Fruit fly (Drosophila melanogaster) whole organism, embryonic: ENCODE data around the gene CG32036.

ENCODE experiments used
- Antp ChIP-seq: fragments of 200-800 bp; sonication (Bioruptor generic); optimal IDR thresholded peaks from 3 replicates; lab custom pipeline; 2016; ENCODE audit warnings: missing biosample characterization, missing genetic modification characterization
- Bgb ChIP-seq: fragments of 200-800 bp; sonication (Bioruptor generic); IDR thresholded peaks from 2 replicates; pipeline ENCODE4 v1.3.6; 2022; ENCODE audit warnings: missing biosample characterization, missing genetic modification characterization; ENCODE audit not compliant: partially characterized antibody
- CG10274 ChIP-seq: fragments of 200-800 bp; sonication (Bioruptor generic); optimal IDR thresholded peaks from 3 replicates; lab custom pipeline; 2017; ENCODE audit warnings: missing biosample characterization, mild to moderate bottlenecking, missing genetic modification characterization
- CG11093 ChIP-seq: fragments of 200-800 bp; sonication (Bioruptor generic); IDR thresholded peaks from 3 replicates; pipeline ENCODE4 v1.3.6; 2022; ENCODE audit warnings: missing biosample characterization, missing genetic modification characterization
- CG12104 ChIP-seq: fragments of 200-800 bp; sonication (Bioruptor generic); optimal IDR thresholded peaks from 3 replicates; lab custom pipeline; 2016; ENCODE audit warnings: missing biosample characterization, missing genetic modification characterization
- CG12744 ChIP-seq: fragments of 200-800 bp; sonication (Bioruptor generic); optimal IDR thresholded peaks from 2 replicates; lab custom pipeline; 2016; ENCODE audit warnings: missing biosample characterization, missing genetic modification characterization
- CG13296 ChIP-seq: fragments of 200-800 bp; sonication (Bioruptor generic); optimal IDR thresholded peaks from 3 replicates; lab custom pipeline; 2018; ENCODE audit warnings: missing biosample characterization, mild to moderate bottlenecking, missing genetic modification characterization
- CG13894 ChIP-seq: fragments of 200-800 bp; sonication (Bioruptor generic); optimal IDR thresholded peaks from 3 replicates; lab custom pipeline; 2018; ENCODE audit warnings: missing biosample characterization, mild to moderate bottlenecking, missing genetic modification characterization, moderate library complexity
- CG17612 ChIP-seq: fragments of 200-800 bp; sonication (Bioruptor generic); IDR thresholded peaks from 2 replicates; pipeline ENCODE4 v1.3.6; 2022; ENCODE audit warnings: missing biosample characterization, missing genetic modification characterization
- CG17829 ChIP-seq: fragments of 200-800 bp; optimal IDR thresholded peaks from 2 replicates; lab custom pipeline; 2019; ENCODE audit warnings: missing biosample characterization, mild to moderate bottlenecking, missing genetic modification characterization, moderate library complexity
- CG2678 ChIP-seq: fragments of 200-800 bp; sonication (Bioruptor generic); optimal IDR thresholded peaks from 3 replicates; lab custom pipeline; 2019; ENCODE audit warnings: missing biosample characterization, mild to moderate bottlenecking, missing genetic modification characterization, moderate library complexity
- CG31224 ChIP-seq: fragments of 200-800 bp; sonication (Bioruptor generic); IDR thresholded peaks from 2 replicates; pipeline ENCODE4 v1.3.6; 2022; ENCODE audit warnings: missing biosample characterization, missing genetic modification characterization
- CG3281 ChIP-seq: fragments of 200-800 bp; sonication (Bioruptor generic); optimal IDR thresholded peaks from 3 replicates; lab custom pipeline; 2017; ENCODE audit warnings: missing biosample characterization, mild to moderate bottlenecking, missing genetic modification characterization
- CG4282 ChIP-seq: fragments of 200-800 bp; sonication (Bioruptor generic); optimal IDR thresholded peaks from 2 replicates; lab custom pipeline; 2016; ENCODE audit warnings: missing biosample characterization, missing genetic modification characterization
- CG43689 ChIP-seq: fragments of 200-800 bp; sonication (Bioruptor generic); IDR thresholded peaks from 2 replicates; pipeline ENCODE4 v1.3.6; 2022; ENCODE audit warnings: missing biosample characterization, missing genetic modification characterization
- CG4424 ChIP-seq: fragments of 200-800 bp; sonication (Bioruptor generic); optimal IDR thresholded peaks from 3 replicates; lab custom pipeline; 2016; ENCODE audit warnings: missing biosample characterization, missing genetic modification characterization
- CG6254 ChIP-seq: fragments of 200-800 bp; sonication (Bioruptor generic); optimal IDR thresholded peaks from 3 replicates; lab custom pipeline; 2017; ENCODE audit warnings: mild to moderate bottlenecking, missing biosample characterization, missing genetic modification reagents, missing genetic modification characterization
- CG6813 ChIP-seq: fragments of 200-800 bp; sonication (Bioruptor generic); optimal IDR thresholded peaks from 2 replicates; lab custom pipeline; 2017; ENCODE audit warnings: missing biosample characterization, missing genetic modification characterization, mild to moderate bottlenecking, moderate library complexity, missing genetic modification reagents
- CG8359 ChIP-seq: fragments of 200-800 bp; sonication (Bioruptor generic); optimal IDR thresholded peaks from 2 replicates; lab custom pipeline; 2017; ENCODE audit warnings: missing biosample characterization, mild to moderate bottlenecking, missing genetic modification characterization, borderline replicate concordance
- CG9797 ChIP-seq: fragments of 200-800 bp; sonication (Bioruptor generic); optimal IDR thresholded peaks from 3 replicates; lab custom pipeline; 2018; ENCODE audit warnings: missing biosample characterization, mild to moderate bottlenecking, missing genetic modification characterization
- Dref ChIP-seq: fragments of 200-800 bp; sonication (Bioruptor generic); IDR thresholded peaks from 2 replicates; pipeline ENCODE4 v1.3.6; 2022; ENCODE audit warnings: missing biosample characterization, missing genetic modification characterization
- ERR ChIP-seq: fragments of 200-800 bp; sonication (Bioruptor generic); optimal IDR thresholded peaks from 2 replicates; lab custom pipeline; 2016; ENCODE audit warnings: missing biosample characterization, missing genetic modification characterization
- GATAe ChIP-seq: fragments of 200-800 bp; sonication (Bioruptor generic); conservative IDR thresholded peaks from 2 replicates; pipeline ENCODE4 v1.3.6; 2022; ENCODE audit warnings: missing biosample characterization, missing genetic modification characterization
- Hey ChIP-seq: fragments of 200-800 bp; sonication (Bioruptor generic); optimal IDR thresholded peaks from 3 replicates; lab custom pipeline; 2018; ENCODE audit warnings: missing biosample characterization, mild to moderate bottlenecking, missing genetic modification characterization
- MESR4 ChIP-seq: fragments of 200-800 bp; sonication (Bioruptor generic); optimal IDR thresholded peaks from 2 replicates; lab custom pipeline; 2018; ENCODE audit warnings: missing biosample characterization, mild to moderate bottlenecking, missing genetic modification characterization, moderate library complexity
- Max ChIP-seq: fragments of 200-800 bp; sonication (Bioruptor generic); optimal IDR thresholded peaks from 2 replicates; lab custom pipeline; 2016; ENCODE audit warnings: missing biosample characterization, mild to moderate bottlenecking, missing genetic modification characterization
- Nf-YA ChIP-seq: fragments of 200-800 bp; sonication (Bioruptor generic); IDR thresholded peaks from 2 replicates; pipeline ENCODE4 v1.3.6; 2022; ENCODE audit warnings: missing biosample characterization, missing genetic modification characterization
- Ptx1 ChIP-seq: fragments of 200-800 bp; sonication (Bioruptor generic); IDR thresholded peaks from 2 replicates; pipeline ENCODE4 v1.3.6; 2022; ENCODE audit warnings: missing biosample characterization, missing genetic modification characterization
- Rfx ChIP-seq: fragments of 200-800 bp; sonication (Bioruptor generic); IDR thresholded peaks from 2 replicates; pipeline ENCODE4 v1.3.6; 2022; ENCODE audit warnings: missing biosample characterization, missing genetic modification characterization
- TFAM ChIP-seq: fragments of 200-800 bp; sonication (Bioruptor generic); optimal IDR thresholded peaks from 2 replicates; lab custom pipeline; 2017; ENCODE audit warnings: missing biosample characterization, missing genetic modification characterization, inconsistent platforms
- ato ChIP-seq: fragments of 200-800 bp; sonication (Bioruptor generic); IDR thresholded peaks from 2 replicates; pipeline ENCODE4 v1.3.6; 2022; ENCODE audit warnings: missing biosample characterization, missing genetic modification characterization; ENCODE audit not compliant: partially characterized antibody
- bsh ChIP-seq, 2 experiments: fragments of 200-800 bp; sonication (Bioruptor generic); optimal IDR thresholded peaks; 2 replicates each; lab custom pipeline; 2017 to 2018; ENCODE audit warnings: mild to moderate bottlenecking in 2 of 2, missing biosample characterization in 2 of 2, missing genetic modification characterization in 2 of 2, moderate library complexity in 1 of 2
- chif ChIP-seq, 2 experiments: fragments of 200-800 bp; sonication (Bioruptor generic); optimal IDR thresholded peaks; 3 replicates each; lab custom pipeline; 2016; ENCODE audit warnings: missing biosample characterization in 2 of 2, missing genetic modification characterization in 2 of 2
- esg ChIP-seq: fragments of 200-800 bp; sonication (Bioruptor generic); conservative IDR thresholded peaks from 2 replicates; pipeline ENCODE4 v1.3.6; 2022; ENCODE audit warnings: missing biosample characterization, missing genetic modification characterization
- gem ChIP-seq: fragments of 200-800 bp; sonication (Bioruptor generic); optimal IDR thresholded peaks from 2 replicates; lab custom pipeline; 2019; ENCODE audit warnings: missing biosample characterization, mild to moderate bottlenecking, missing genetic modification characterization, moderate library complexity
- kay ChIP-seq: fragments of 200-800 bp; sonication (Bioruptor generic); optimal IDR thresholded peaks from 2 replicates; lab custom pipeline; 2016; ENCODE audit warnings: missing biosample characterization, missing genetic modification characterization
- klu ChIP-seq: fragments of 200-800 bp; sonication (Bioruptor generic); IDR thresholded peaks from 2 replicates; pipeline ENCODE4 v1.3.6; 2022; ENCODE audit warnings: missing biosample characterization, missing genetic modification characterization
- lmd ChIP-seq: fragments of 200-800 bp; sonication (Bioruptor generic); IDR thresholded peaks from 2 replicates; pipeline ENCODE4 v1.3.6; 2022; ENCODE audit warnings: missing biosample characterization, missing genetic modification characterization
- nau ChIP-seq: fragments of 200-800 bp; sonication (Bioruptor generic); optimal IDR thresholded peaks from 3 replicates; lab custom pipeline; 2017; ENCODE audit warnings: missing biosample characterization, mild to moderate bottlenecking, missing genetic modification characterization, missing genetic modification reagents
- nerfin-2 ChIP-seq: fragments of 200-800 bp; sonication (Bioruptor generic); IDR thresholded peaks from 2 replicates; pipeline ENCODE4 v1.3.6; 2022; ENCODE audit warnings: missing biosample characterization, missing genetic modification characterization; ENCODE audit not compliant: partially characterized antibody
- nmo ChIP-seq: fragments of 200-800 bp; sonication (Bioruptor generic); optimal IDR thresholded peaks from 2 replicates; lab custom pipeline; 2018; ENCODE audit warnings: missing biosample characterization, mild to moderate bottlenecking, missing genetic modification characterization, moderate library complexity
- onecut ChIP-seq: fragments of 200-800 bp; sonication (Bioruptor generic); IDR thresholded peaks from 2 replicates; pipeline ENCODE4 v1.3.6; 2022; ENCODE audit warnings: missing biosample characterization, missing genetic modification characterization
- peb ChIP-seq: fragments of 200-800 bp; sonication (Bioruptor generic); IDR thresholded peaks from 2 replicates; pipeline ENCODE4 v1.3.6; 2022; ENCODE audit warnings: missing biosample characterization, missing genetic modification characterization
- pnt ChIP-seq: fragments of 200-800 bp; sonication (Bioruptor generic); optimal IDR thresholded peaks from 3 replicates; lab custom pipeline; 2016; ENCODE audit warnings: missing biosample characterization, missing genetic modification characterization
- pum ChIP-seq: fragments of 200-800 bp; sonication (Bioruptor generic); optimal IDR thresholded peaks from 2 replicates; lab custom pipeline; 2016; ENCODE audit warnings: missing biosample characterization, missing genetic modification characterization
- row ChIP-seq: fragments of 200-800 bp; sonication (Bioruptor generic); IDR thresholded peaks from 3 replicates; pipeline ENCODE4 v1.3.6; 2022; ENCODE audit warnings: missing biosample characterization, missing genetic modification characterization
- sim ChIP-seq: fragments of 200-800 bp; sonication (Bioruptor generic); IDR thresholded peaks from 2 replicates; pipeline ENCODE4 v1.3.6; 2022; ENCODE audit warnings: missing biosample characterization, missing genetic modification characterization
- tap ChIP-seq: fragments of 200-800 bp; optimal IDR thresholded peaks from 3 replicates; lab custom pipeline; 2019; ENCODE audit warnings: missing biosample characterization, mild to moderate bottlenecking, missing genetic modification characterization, moderate library complexity
- tx ChIP-seq: fragments of 200-800 bp; sonication (Bioruptor generic); optimal IDR thresholded peaks from 2 replicates; lab custom pipeline; 2016; ENCODE audit warnings: missing biosample characterization, missing genetic modification characterization
- vvl ChIP-seq: fragments of 200-800 bp; sonication (Bioruptor generic); IDR thresholded peaks from 2 replicates; pipeline ENCODE4 v1.3.6; 2022; ENCODE audit warnings: missing biosample characterization, missing genetic modification characterization

Gene CG32036

DNA sequence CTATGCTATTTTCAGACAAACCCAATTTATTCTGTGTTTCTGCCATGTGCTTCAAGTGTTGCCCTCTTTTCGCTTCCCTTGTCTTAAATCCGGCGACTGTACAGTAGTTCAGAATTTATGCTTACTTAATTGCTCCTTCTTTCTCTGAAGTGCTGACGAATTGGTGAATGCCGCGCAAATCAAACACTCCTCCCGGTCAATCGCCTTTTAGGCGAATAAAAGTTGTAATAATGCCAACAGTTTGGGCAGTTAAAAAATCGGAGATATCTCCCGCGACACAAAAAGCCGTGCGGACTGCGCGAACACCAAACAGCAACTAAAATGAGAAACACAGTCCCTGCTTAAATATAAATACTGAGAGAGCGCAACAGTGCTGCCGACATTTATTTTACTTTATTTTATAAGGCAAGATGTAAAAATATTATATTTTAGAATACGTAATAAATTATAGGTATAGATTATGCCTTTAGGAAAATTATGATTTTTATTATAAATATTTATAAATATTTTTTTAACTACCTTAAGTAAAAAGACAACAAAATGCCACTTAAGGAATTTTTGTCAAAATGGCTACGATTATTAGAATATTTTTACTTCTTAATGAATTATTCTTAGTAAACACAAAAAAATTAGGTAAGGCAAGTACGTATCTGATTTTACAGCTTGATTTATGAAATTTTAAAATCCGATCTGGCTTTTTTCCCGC is 16.1 kb upstream of the CG32036 start, which contains the start of gene path (continued):
- TF ChIP-seq TFAM (GFP tag; lab: Kevin White, UChicago) = no peak
- no peak for TF ChIP-seq CG12744
- no peak for TF ChIP-seq klu (GFP tag; lab: Robert Waterston, UW)
- no peak for TF ChIP-seq pnt (GFP tag; lab: Kevin White, UChicago)
- peak; percentile 18 for TF ChIP-seq MESR4 (GFP tag; lab: Kevin White, UChicago)
- peak; percentile 51 for TF ChIP-seq CG13894 (tag; lab: Kevin White, UChicago)
- TF ChIP-seq CG8359 (GFP tag; lab: Kevin White, UChicago) = no peak
- peak; percentile 55 for TF ChIP-seq CG3281
- no peak for TF ChIP-seq ato (GFP tag; lab: Robert Waterston, UW)
- TF ChIP-seq Hey = no peak
- peak; percentile 67 for TF ChIP-seq gem (tag; lab: Kevin White, UChicago)
- TF ChIP-seq CG2678 = peak; percentile 76
- TF ChIP-seq CG43689 (GFP tag; lab: Robert Waterston, UW) = no peak
- no peak for TF ChIP-seq ERR (GFP tag; lab: Kevin White, UChicago)
- peak; percentile 43 for TF ChIP-seq Max (GFP tag; lab: Kevin White, UChicago)
- no peak for TF ChIP-seq lmd (GFP tag; lab: Robert Waterston, UW)
- TF ChIP-seq Nf-YA (GFP tag; lab: Robert Waterston, UW) = no peak
- no peak for TF ChIP-seq CG9797
- no peak; the same call in 1 of the 2 replicates for TF ChIP-seq Ptx1 (GFP tag; lab: Robert Waterston, UW)
- TF ChIP-seq esg (GFP tag; lab: Robert Waterston, UW) = no peak
- no peak for TF ChIP-seq Antp
- no peak for TF ChIP-seq tx (GFP tag; lab: Kevin White, UChicago)
- peak; percentile 22 for TF ChIP-seq CG6254 (GFP tag; lab: Kevin White, UChicago)
- peak; percentile 38 for TF ChIP-seq CG4282 (GFP tag; lab: Kevin White, UChicago)
- TF ChIP-seq Dref = no peak
- TF ChIP-seq row (GFP tag; lab: Robert Waterston, UW) = peak; percentile 60
- TF ChIP-seq Bgb (GFP tag; lab: Robert Waterston, UW) = peak; percentile 51; the same call in 1 of the 2 replicates
- peak; percentile 67 for TF ChIP-seq CG13296 (GFP tag; lab: Kevin White, UChicago)
- no peak for TF ChIP-seq onecut
- TF ChIP-seq peb = no peak
- no peak for TF ChIP-seq sim (GFP tag; lab: Robert Waterston, UW)
- TF ChIP-seq kay (GFP tag; lab: Kevin White, UChicago) = no peak
- peak in 1 of 2 experiments; percentile 25 for TF ChIP-seq bsh (GFP tag; optimal IDR thresholded peaks at IDR 0.05; lab: Kevin White, UChicago)
- TF ChIP-seq CG6813 (GFP tag; lab: Kevin White, UChicago) = no peak
- TF ChIP-seq vvl (GFP tag; lab: Robert Waterston, UW) = no peak; the same call in 1 of the 2 replicates
- TF ChIP-seq GATAe = no peak
- TF ChIP-seq pum (GFP tag; lab: Kevin White, UChicago) = no peak
- TF ChIP-seq CG17829 = peak; percentile 78
- TF ChIP-seq CG4424 (GFP tag; lab: Kevin White, UChicago) = peak; percentile 49
- peak; percentile 29; the same call in 1 of the 2 replicates for TF ChIP-seq Rfx (GFP tag; lab: Robert Waterston, UW)
- TF ChIP-seq CG11093 = no peak
- no peak for TF ChIP-seq CG31224 (GFP tag; lab: Robert Waterston, UW)
- TF ChIP-seq CG12104 = peak; percentile 66
- no peak for TF ChIP-seq CG17612 (GFP tag; lab: Robert Waterston, UW)
- peak; percentile 25 for TF ChIP-seq tap (tag; lab: Kevin White, UChicago)
- peak; percentile 57 for TF ChIP-seq nmo (GFP tag; lab: Kevin White, UChicago)
- TF ChIP-seq chif (GFP tag; optimal IDR thresholded peaks at IDR 0.05; lab: Kevin White, UChicago) = no peak
- TF ChIP-seq CG10274 (GFP tag; lab: Kevin White, UChicago) = no peak
- TF ChIP-seq nau = peak; percentile 19
- 0 out of 2 replicates have a peak, but pooled peaks have one; percentile 26 for TF ChIP-seq nerfin-2 (GFP tag; lab: Robert Waterston, UW)
